Worm (Caenorhabditis elegans) whole organism, L2 larva: Measurements from ENCODE around the gene C34C12.1.

ENCODE experiments used
- lin-13 ChIP-seq: fragments of 150-350 bp; optimal IDR thresholded peaks from 2 replicates; lab custom pipeline; 2014; ENCODE audit warnings: missing biosample characterization, missing genetic modification reagents, missing genetic modification characterization
- nhr-6 ChIP-seq: fragments of 150-350 bp; optimal IDR thresholded peaks from 2 replicates; lab custom pipeline; 2014; ENCODE audit warnings: missing biosample characterization, missing genetic modification characterization
- nhr-77 ChIP-seq: fragments of 150-350 bp; optimal IDR thresholded peaks from 2 replicates; lab custom pipeline; 2014; ENCODE audit warnings: missing biosample characterization, missing genetic modification characterization
- sma-9 ChIP-seq, 2 experiments: fragments of 150-350 bp in 1 of 2; sonication (generic microtip) in 1 of 2; optimal IDR thresholded peaks; 2 replicates each; lab custom pipeline; 2014 to 2016; ENCODE audit warnings: missing genetic modification characterization in 2 of 2, mild to moderate bottlenecking in 1 of 2, missing biosample characterization in 1 of 2, missing compliant biosample characterization in 1 of 2, missing genetic modification reagents in 1 of 2, moderate library complexity in 1 of 2

DNA sequence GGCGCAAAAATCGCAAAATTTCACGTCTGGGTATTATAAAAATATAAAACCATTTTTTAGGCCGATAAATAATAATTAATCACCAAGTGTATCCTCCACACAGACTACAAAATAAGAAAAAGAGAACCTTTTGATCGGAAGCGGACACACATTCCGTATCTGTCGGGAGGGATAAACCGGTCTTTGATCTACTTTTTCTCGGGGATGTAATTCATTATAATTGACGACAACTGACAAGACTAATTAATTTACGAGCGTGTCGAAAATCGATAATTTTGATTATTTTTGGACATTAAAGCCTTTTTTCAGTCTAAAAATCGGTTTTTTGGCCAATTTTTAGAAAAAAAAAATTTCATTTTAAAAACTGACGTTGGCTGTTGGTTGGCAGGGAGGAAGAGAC is 16.3 kb downstream of the C34C12.1 start:
- TF ChIP-seq sma-9 (GFP tag; optimal IDR thresholded peaks at IDR 0.05; lab: Kevin White, UChicago) = no peak
- TF ChIP-seq sma-9 (tag; optimal IDR thresholded peaks at IDR 0.05; lab: Kevin White, UChicago) = no peak
- no peak for TF ChIP-seq nhr-77 (tag; lab: Kevin White, UChicago)
- TF ChIP-seq nhr-6 (tag; lab: Kevin White, UChicago) = no peak
- TF ChIP-seq lin-13 = no peak
